Worm (Caenorhabditis elegans): ENCODE results near the gene ced-3.

DNA sequence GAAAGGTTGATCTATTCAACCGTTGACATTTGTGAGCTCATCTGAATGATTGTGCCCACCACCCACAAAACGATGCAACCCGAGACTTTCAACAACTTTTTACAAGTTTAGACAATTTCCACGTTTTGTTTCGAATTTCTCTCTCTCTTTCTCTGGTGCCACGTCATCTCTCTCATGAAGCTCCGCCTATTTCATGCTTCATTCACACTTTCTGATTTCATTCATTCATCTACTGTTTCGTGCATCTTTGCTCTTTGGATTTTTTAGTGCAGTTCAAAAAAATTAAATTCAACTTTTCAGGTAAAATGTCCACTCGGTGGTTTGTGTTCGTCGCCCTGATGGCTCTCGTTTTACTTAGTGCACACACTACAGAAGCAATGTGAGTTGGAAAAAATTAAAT, 54.7 kb downstream of the ced-3 start, which contains the start of gene nlp-79:
- TF ChIP-seq mab-5 (tag; optimal IDR thresholded peaks at IDR 0.05), result no peak
- TF ChIP-seq unc-62 (GFP tag; optimal IDR thresholded peaks at IDR 0.05), result no peak
- TF ChIP-seq ztf-11 (tag; optimal IDR thresholded peaks at IDR 0.05), result no peak
- no peak for TF ChIP-seq unc-39 (tag; optimal IDR thresholded peaks at IDR 0.05)
- TF ChIP-seq elt-3 (tag; optimal IDR thresholded peaks at IDR 0.05), result no peak
- TF ChIP-seq nhr-76 (tag; optimal IDR thresholded peaks at IDR 0.05), result no peak
- no peak for TF ChIP-seq lin-13 (tag; optimal IDR thresholded peaks at IDR 0.05)
- no peak for TF ChIP-seq tbx-8 (GFP tag; optimal IDR thresholded peaks at IDR 0.05)
- no peak for TF ChIP-seq blmp-1 (tag; optimal IDR thresholded peaks at IDR 0.05)
- TF ChIP-seq pha-4 (tag; optimal IDR thresholded peaks at IDR 0.05), result no peak
- TF ChIP-seq nhr-237 (tag; optimal IDR thresholded peaks at IDR 0.05), result no peak
